Worm (Caenorhabditis elegans) whole organism, midembryonic: ENCODE measurements around the gene srx-80.

Experiments
- T22C8.4 ChIP-seq: fragments of 200-800 bp; sonication (Bioruptor generic); IDR thresholded peaks from 2 replicates; pipeline ENCODE4 v1.3.6; 2022; ENCODE audit warnings: missing genetic modification characterization, missing compliant biosample characterization
- cog-1 ChIP-seq: sonication (generic microtip); optimal IDR thresholded peaks from 2 replicates; lab custom pipeline; 2016; ENCODE audit warnings: missing genetic modification characterization, missing compliant biosample characterization
- flt-1 ChIP-seq: fragments of 200-800 bp; sonication (Bioruptor generic); IDR thresholded peaks from 2 replicates; pipeline ENCODE4 v1.3.6; 2022; ENCODE audit warnings: missing genetic modification characterization, missing compliant biosample characterization
- klf-2 ChIP-seq: fragments of 200-800 bp; sonication (Bioruptor generic); conservative IDR thresholded peaks from 2 replicates; pipeline ENCODE4 v1.3.6; 2022; ENCODE audit warnings: missing genetic modification reagents, missing genetic modification characterization, missing compliant biosample characterization
- med-1 ChIP-seq: sonication (generic microtip); optimal IDR thresholded peaks from 2 replicates; lab custom pipeline; 2017; ENCODE audit warnings: missing genetic modification characterization, mild to moderate bottlenecking, missing compliant biosample characterization, antibody characterized with exemption, missing genetic modification reagents; ENCODE audit not compliant: insufficient read depth
- ref-1 ChIP-seq: fragments of 200-800 bp; sonication (Bioruptor generic); conservative IDR thresholded peaks from 2 replicates; pipeline ENCODE4 v1.3.6; 2022; ENCODE audit warnings: missing genetic modification reagents, missing genetic modification characterization, missing compliant biosample characterization
- tab-1 ChIP-seq: fragments of 200-800 bp; sonication (Bioruptor generic); IDR thresholded peaks from 2 replicates; pipeline ENCODE4 v1.3.6; 2022; ENCODE audit warnings: missing genetic modification characterization, missing compliant biosample characterization
- ztf-23 ChIP-seq: fragments of 200-800 bp; sonication (Bioruptor generic); IDR thresholded peaks from 2 replicates; pipeline ENCODE4 v1.3.6; 2022; ENCODE audit warnings: missing genetic modification reagents, missing genetic modification characterization, missing compliant biosample characterization
- ztf-29 ChIP-seq: fragments of 200-800 bp; sonication (Bioruptor generic); IDR thresholded peaks from 2 replicates; pipeline ENCODE4 v1.3.6; 2022; ENCODE audit warnings: missing genetic modification reagents, missing genetic modification characterization, missing compliant biosample characterization

The srx-80 gene

DNA sequence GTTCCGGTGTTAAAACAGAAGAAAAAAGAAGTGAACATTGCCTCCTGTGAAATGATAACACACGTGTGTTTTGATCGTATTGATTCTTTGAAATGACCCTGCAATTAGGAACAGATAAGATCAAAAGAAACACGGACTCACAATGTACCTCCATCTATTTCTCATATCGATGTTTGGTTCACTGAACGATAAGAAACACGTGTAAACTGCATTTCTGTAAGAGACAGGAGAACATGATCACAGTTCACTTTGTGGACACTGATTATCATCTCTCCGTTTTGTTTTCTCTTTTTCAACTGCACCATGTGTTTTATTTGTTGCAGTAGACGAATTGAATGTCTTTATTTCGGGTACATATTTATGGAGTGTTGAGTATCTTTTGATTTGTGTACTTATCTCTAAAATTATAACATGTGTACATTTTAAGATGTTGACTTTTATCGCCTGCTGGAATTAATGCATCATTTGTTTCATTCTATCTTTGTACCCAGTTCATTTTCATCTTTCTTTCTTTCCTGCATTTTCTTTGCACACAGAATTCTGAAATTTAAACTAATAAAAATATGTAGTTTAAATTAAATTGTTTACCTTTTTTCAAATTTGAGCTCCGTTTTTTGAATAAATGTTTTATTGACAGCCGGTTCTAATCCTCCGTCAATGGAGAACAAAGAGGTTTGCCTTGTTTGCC lies 20.6 kb upstream of the srx-80 start, which contains the start of the genes H12C20.7 and nhr-68:
Gene H12C20.7, minus strand, starts transcription at position 188 of the 688 bp plus-strand sequence.
Gene nhr-68, plus strand, starts transcription at position 638 of the 688 bp plus-strand sequence.
- TF ChIP-seq flt-1 (GFP tag; lab: Robert Waterston, UW) = no peak
- no peak for TF ChIP-seq ztf-23 (GFP tag; lab: Robert Waterston, UW)
- TF ChIP-seq ztf-29 (GFP tag; lab: Robert Waterston, UW) = no peak
- no peak for TF ChIP-seq klf-2
- no peak for TF ChIP-seq cog-1 (tag; lab: Kevin White, UChicago)
- TF ChIP-seq T22C8.4 = no peak

DNA sequence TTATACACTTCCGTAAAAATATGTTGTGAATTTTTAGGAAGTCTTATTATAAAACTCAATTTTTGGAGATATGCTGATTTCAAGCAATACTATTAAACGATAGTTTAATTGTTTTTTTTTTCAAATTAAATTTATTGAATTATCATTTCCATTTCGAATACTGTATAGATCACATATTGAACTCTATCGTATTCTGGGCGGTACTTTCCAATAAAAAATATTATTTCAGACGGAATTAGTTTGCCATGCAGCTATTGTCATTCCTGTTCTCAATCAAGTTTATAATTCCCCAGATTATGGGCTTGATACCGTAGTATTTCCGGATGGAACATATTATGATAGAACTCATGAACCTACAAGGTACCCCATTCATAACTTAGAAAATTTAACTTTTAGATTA lies 19.0 kb upstream of the srx-80 start:
- TF ChIP-seq flt-1 (GFP tag; lab: Robert Waterston, UW) = no peak
- no peak for TF ChIP-seq T22C8.4
- TF ChIP-seq klf-2 = no peak
- TF ChIP-seq med-1 (GFP tag; lab: Kevin White, UChicago) = no peak
- TF ChIP-seq ztf-23 (GFP tag; lab: Robert Waterston, UW) = no peak
- TF ChIP-seq cog-1 (tag; lab: Kevin White, UChicago) = no peak

DNA sequence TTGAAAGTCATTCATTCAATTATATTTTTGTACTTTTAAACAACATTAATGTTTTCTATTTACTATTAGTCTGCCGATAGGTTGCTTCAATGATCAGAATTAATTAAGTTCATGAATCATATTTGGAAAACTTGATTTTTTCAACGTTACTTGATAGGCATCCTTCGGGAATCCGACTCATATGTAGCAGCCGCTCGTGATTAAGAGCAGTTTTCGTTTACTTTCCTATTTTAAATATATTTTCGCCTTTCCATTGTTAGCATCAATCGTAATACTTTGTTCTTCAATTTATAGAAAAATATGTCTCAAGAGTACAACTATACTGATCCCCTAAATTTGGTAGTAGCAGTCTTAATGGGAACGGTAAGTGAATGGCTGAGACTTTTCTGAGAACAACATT lies 12.7 kb upstream of the srx-80 start, which contains the start of gene srx-90:
Gene srx-90, plus strand, starts transcription at position 301 of the 400 bp plus-strand sequence.
- no peak for TF ChIP-seq ref-1 (GFP tag; lab: Robert Waterston, UW)
- TF ChIP-seq T22C8.4 = no peak
- TF ChIP-seq ztf-23 (GFP tag; lab: Robert Waterston, UW) = no peak
- TF ChIP-seq flt-1 (GFP tag; lab: Robert Waterston, UW) = no peak
- no peak for TF ChIP-seq cog-1 (tag; lab: Kevin White, UChicago)
- TF ChIP-seq ztf-29 (GFP tag; lab: Robert Waterston, UW) = no peak
- TF ChIP-seq tab-1 (GFP tag; lab: Robert Waterston, UW) = no peak
- no peak for TF ChIP-seq med-1 (GFP tag; lab: Kevin White, UChicago)
- TF ChIP-seq klf-2 = no peak

DNA sequence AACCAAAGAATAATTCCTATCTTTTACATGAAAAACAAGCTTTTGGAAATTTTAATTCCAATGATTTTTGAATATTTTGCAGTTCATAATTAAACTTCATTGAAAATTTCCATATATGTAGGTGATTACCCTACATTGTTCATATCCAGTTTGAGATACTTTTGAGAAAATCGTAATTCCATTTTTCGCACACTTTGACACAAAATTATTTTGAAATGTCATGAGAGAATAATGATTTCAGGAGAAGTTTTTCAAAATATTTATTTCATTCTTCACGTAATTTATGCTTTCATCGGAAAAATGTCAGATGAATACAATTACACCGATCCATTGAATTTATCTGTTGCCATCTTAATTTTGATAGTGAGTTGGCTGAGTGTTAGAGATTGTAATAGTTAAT lies 10.3 kb upstream of the srx-80 start, which contains the start of gene srx-88:
Gene srx-88, plus strand, starts transcription at position 301 of the 400 bp plus-strand sequence.
- no peak for TF ChIP-seq flt-1 (GFP tag; lab: Robert Waterston, UW)
- TF ChIP-seq ztf-23 (GFP tag; lab: Robert Waterston, UW) = no peak
- TF ChIP-seq cog-1 (tag; lab: Kevin White, UChicago) = no peak
- TF ChIP-seq tab-1 (GFP tag; lab: Robert Waterston, UW) = no peak

DNA sequence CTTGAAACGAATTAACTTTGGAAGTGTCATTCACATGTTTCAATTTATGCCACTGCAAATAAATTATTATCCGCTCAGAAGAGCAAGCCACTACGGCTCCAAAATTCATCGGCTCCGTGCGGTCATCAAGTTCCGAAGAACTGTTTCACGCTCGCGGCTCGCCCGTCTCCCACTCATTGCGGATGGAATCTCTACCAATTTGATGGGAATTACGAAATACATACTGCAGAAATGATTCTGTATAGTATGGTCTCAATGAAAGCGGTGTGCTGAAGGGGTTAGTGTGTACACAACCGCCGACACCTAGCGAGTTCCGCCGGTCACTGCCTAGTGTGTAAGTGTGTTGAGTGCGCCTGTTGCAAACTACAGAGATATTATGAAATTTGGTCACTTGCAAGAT lies 8.4 kb upstream of the srx-80 start:
- TF ChIP-seq ztf-23 (GFP tag; lab: Robert Waterston, UW) (no peak), tab-1 (GFP tag; lab: Robert Waterston, UW) (no peak), klf-2 (no peak), flt-1 (GFP tag; lab: Robert Waterston, UW) (no peak)

DNA sequence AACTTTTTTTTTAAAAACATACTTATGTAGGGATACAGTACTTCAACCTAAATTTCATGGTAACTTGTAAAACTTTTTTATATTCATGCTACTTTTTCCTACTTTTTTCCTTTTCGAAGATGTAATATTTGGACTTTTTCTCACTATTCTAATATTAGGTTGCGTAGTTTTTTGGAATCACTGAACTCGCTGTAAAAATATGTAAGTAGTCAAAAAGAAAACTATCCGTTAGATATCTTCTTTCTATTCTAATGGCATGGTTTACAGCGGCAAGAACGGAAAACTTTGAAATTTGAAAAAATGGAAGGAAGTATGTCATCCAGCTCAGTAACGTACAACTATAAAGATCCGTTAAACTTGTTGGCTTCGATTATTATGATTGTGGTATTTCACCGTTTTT lies 4.1 kb upstream of the srx-80 start, which contains the start of gene srx-82:
Gene srx-82, plus strand, starts transcription at position 301 of the 400 bp plus-strand sequence.
- TF ChIP-seq ztf-23 (GFP tag; lab: Robert Waterston, UW) (no peak), flt-1 (GFP tag; lab: Robert Waterston, UW) (no peak), T22C8.4 (no peak), tab-1 (GFP tag; lab: Robert Waterston, UW) (no peak), klf-2 (no peak), med-1 (GFP tag; lab: Kevin White, UChicago) (no peak), ref-1 (GFP tag; lab: Robert Waterston, UW) (no peak), ztf-29 (GFP tag; lab: Robert Waterston, UW) (no peak), cog-1 (tag; lab: Kevin White, UChicago) (no peak)

DNA sequence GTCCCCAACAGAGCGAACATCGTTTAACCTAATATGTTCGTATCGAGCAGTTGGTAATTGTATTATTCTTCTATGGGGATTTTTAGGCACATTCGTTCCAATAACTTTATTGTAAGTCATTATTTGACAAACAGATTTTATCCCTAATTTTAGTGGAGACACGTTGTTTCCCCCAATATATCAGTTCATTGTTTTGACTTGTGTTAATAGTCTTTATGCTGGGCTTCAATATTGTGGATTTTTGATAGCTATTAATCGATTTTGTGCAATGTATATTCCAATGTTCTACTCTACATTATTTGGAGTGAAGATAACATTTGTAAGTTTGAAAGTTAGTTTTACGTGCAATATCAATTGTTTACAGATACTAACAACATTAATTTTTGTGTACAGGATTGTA lies 361 bp downstream of the srx-80 start:
- TF ChIP-seq cog-1 (tag; lab: Kevin White, UChicago) (no peak), ztf-23 (GFP tag; lab: Robert Waterston, UW) (no peak), ztf-29 (GFP tag; lab: Robert Waterston, UW) (no peak), klf-2 (no peak), tab-1 (GFP tag; lab: Robert Waterston, UW) (no peak), ref-1 (GFP tag; lab: Robert Waterston, UW) (no peak), flt-1 (GFP tag; lab: Robert Waterston, UW) (no peak), med-1 (GFP tag; lab: Kevin White, UChicago) (no peak), T22C8.4 (no peak)

DNA sequence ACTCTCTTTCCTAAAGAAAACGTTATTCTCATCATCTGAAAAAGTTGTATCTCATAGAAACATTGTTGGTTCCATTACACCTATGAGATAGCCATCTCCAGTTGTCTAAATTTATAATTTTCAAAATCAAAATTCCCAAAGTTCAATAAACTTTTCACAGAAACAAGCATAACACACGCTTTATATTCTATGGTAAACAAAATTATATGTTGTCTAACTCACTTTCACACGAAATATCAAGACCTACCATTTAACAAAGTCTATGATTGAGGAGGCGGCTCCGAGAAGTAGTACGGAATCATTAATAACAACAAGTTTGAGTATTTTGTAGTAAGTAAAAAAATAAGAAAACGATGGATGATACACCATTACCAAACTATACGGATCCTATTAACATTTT lies 5.3 kb downstream of the srx-80 start, which contains the start of gene srx-84:
Gene srx-84, plus strand, starts transcription at position 301 of the 400 bp plus-strand sequence.
- TF ChIP-seq ztf-23 (GFP tag; lab: Robert Waterston, UW) (no peak), ztf-29 (GFP tag; lab: Robert Waterston, UW) (no peak), ref-1 (GFP tag; lab: Robert Waterston, UW) (no peak), klf-2 (no peak), flt-1 (GFP tag; lab: Robert Waterston, UW) (no peak), med-1 (GFP tag; lab: Kevin White, UChicago) (no peak), T22C8.4 (no peak), cog-1 (tag; lab: Kevin White, UChicago) (no peak), tab-1 (GFP tag; lab: Robert Waterston, UW) (no peak)

DNA sequence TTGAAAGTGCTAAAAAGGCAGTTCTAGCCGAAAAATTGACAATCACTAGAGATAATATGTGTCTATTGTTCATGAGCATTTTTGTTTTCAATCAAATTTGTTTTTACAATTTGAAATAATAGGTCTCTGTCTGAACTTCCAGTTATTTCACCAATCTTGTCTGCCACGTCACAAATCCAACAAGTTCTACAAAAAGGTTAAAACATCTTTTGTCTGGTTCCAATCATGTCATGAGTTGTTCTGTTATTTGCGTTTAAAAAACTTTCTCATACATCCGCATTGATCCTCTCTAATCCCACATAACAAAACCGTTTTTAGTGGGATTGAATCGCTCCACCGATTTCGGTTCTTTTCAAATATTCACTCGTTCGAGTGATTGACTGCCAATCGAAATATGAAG lies 7.3 kb downstream of the srx-80 start, which contains the start of gene F35B12.9:
Gene F35B12.9, plus strand, starts transcription at position 372 of the 400 bp plus-strand sequence.
- TF ChIP-seq med-1 (GFP tag; lab: Kevin White, UChicago) = no peak
- TF ChIP-seq klf-2 = no peak
- no peak for TF ChIP-seq ref-1 (GFP tag; lab: Robert Waterston, UW)
- no peak for TF ChIP-seq tab-1 (GFP tag; lab: Robert Waterston, UW)
- TF ChIP-seq cog-1 (tag; lab: Kevin White, UChicago) = no peak
- no peak for TF ChIP-seq flt-1 (GFP tag; lab: Robert Waterston, UW)
- no peak for TF ChIP-seq ztf-23 (GFP tag; lab: Robert Waterston, UW)
- TF ChIP-seq ztf-29 (GFP tag; lab: Robert Waterston, UW) = no peak
- no peak for TF ChIP-seq T22C8.4
